Worm (Caenorhabditis elegans): ENCODE data around the gene hrpa-1.

ce11 chrIV:3363784-3364183 is 25.1 kb upstream of the hrpa-1 start:
- TF ChIP-seq med-1 (GFP tag; optimal IDR thresholded peaks at IDR 0.05; ENCODE audit: insufficient read depth) (no peak), ztf-23 (GFP tag; IDR thresholded peaks at IDR 0.05) (no peak), flt-1 (GFP tag; IDR thresholded peaks at IDR 0.05) (no peak), tab-1 (GFP tag; IDR thresholded peaks at IDR 0.05) (no peak), cog-1 (tag; optimal IDR thresholded peaks at IDR 0.05) (no peak), klf-2 (GFP tag; conservative IDR thresholded peaks at IDR 0.05) (no peak), T22C8.4 (GFP tag; IDR thresholded peaks at IDR 0.05) (no peak)
